Worm (Caenorhabditis elegans): Measurements from ENCODE around the gene Y71H2AR.2.
"Not testable (repeated sequence)": the region's sequence is repeated elsewhere in the genome, so short reads cannot be mapped to it uniquely, and the experiment has no call there.

Y71H2AR.2 gene

ce11 chrIII:2869033-2869432 lies 28.3 kb upstream of the Y71H2AR.2 start (continued):
- no peak for TF ChIP-seq ceh-82 (tag; optimal IDR thresholded peaks at IDR 0.05)

- TF ChIP-seq hlh-11 (tag; optimal IDR thresholded peaks at IDR 0.05) (peak; percentile 34), rbr-2 (tag; optimal IDR thresholded peaks at IDR 0.05) (no peak), mxl-3 (GFP tag; optimal IDR thresholded peaks at IDR 0.05) (peak; percentile 19), lsy-2 (tag; optimal IDR thresholded peaks at IDR 0.05) (peak in 1 of 2 experiments; percentile 70), nhr-28 (tag; optimal IDR thresholded peaks at IDR 0.05) (peak; percentile 54), mdl-1 (tag; optimal IDR thresholded peaks at IDR 0.05) (peak in 1 of 2 experiments; percentile 23)
Observed at ce11 chrIII:2868416-2868815, 27.7 kb upstream of the Y71H2AR.2 start.

- TF ChIP-seq F44E2.7 (GFP tag; IDR thresholded peaks at IDR 0.05) = no peak
- no peak for TF ChIP-seq unc-130 (GFP tag; optimal IDR thresholded peaks at IDR 0.05)
- no peak for TF ChIP-seq ZK546.5 (tag; optimal IDR thresholded peaks at IDR 0.05)
- no peak for TF ChIP-seq ceh-82 (tag; optimal IDR thresholded peaks at IDR 0.05)
- no peak for TF ChIP-seq mxl-3 (GFP tag; optimal IDR thresholded peaks at IDR 0.05)
- no peak for TF ChIP-seq zag-1 (tag; optimal IDR thresholded peaks at IDR 0.05)
- no peak for TF ChIP-seq nhr-28 (tag; optimal IDR thresholded peaks at IDR 0.05)
- no peak for TF ChIP-seq saeg-2 (GFP tag; IDR thresholded peaks at IDR 0.05)
- no peak for TF ChIP-seq lim-7 (GFP tag; IDR thresholded peaks at IDR 0.05)
- TF ChIP-seq egl-27 (tag; optimal IDR thresholded peaks at IDR 0.05) = no peak
- no peak for TF ChIP-seq daf-12 (tag; optimal IDR thresholded peaks at IDR 0.05)
- TF ChIP-seq aly-2 (tag; optimal IDR thresholded peaks at IDR 0.05) = no peak
- TF ChIP-seq Y5F2A.4 (GFP tag; optimal IDR thresholded peaks at IDR 0.05) = no peak
- TF ChIP-seq lin-1 (GFP tag; IDR thresholded peaks at IDR 0.05) = no peak
- TF ChIP-seq nhr-77 (tag; optimal IDR thresholded peaks at IDR 0.05) = no peak
- no peak for TF ChIP-seq lin-38 (GFP tag; IDR thresholded peaks at IDR 0.05)
Observed at ce11 chrIII:2866597-2866996, 25.9 kb upstream of the Y71H2AR.2 start.

ce11 chrIII:2864669-2865068 lies 23.9 kb upstream of the Y71H2AR.2 start:
- TF ChIP-seq fkh-10 (GFP tag; optimal IDR thresholded peaks at IDR 0.05) (no peak), jun-1 (tag; optimal IDR thresholded peaks at IDR 0.05) (no peak), nhr-77 (tag; optimal IDR thresholded peaks at IDR 0.05) (no peak), php-3 (GFP tag; IDR thresholded peaks at IDR 0.05) (no peak), ceh-44 (GFP tag; IDR thresholded peaks at IDR 0.05) (no peak)

ce11 chrIII:2858334-2858733 lies 17.6 kb upstream of the Y71H2AR.2 start:
- TF ChIP-seq unc-130 (GFP tag; optimal IDR thresholded peaks at IDR 0.05) = peak; percentile 41
- no peak for TF ChIP-seq ctbp-1 (GFP tag; IDR thresholded peaks at IDR 0.05)
- TF ChIP-seq attf-4 (tag; optimal IDR thresholded peaks at IDR 0.05) = no peak

ce11 chrIII:2855929-2856328 lies 15.2 kb upstream of the Y71H2AR.2 start, which contains the start of gene F56F11.4:
TSS of gene F56F11.4 (plus strand) at chrIII:2856229.
- TF ChIP-seq nhr-25 (tag; optimal IDR thresholded peaks at IDR 0.05; ENCODE audit: borderline replicate concordance, insufficient read depth) = no peak
- TF ChIP-seq spr-3 (GFP tag; optimal IDR thresholded peaks at IDR 0.05) = no peak
- TF ChIP-seq nhr-77 (tag; optimal IDR thresholded peaks at IDR 0.05) = no peak
- no peak for TF ChIP-seq zfp-2 (tag; optimal IDR thresholded peaks at IDR 0.05)
- no peak for TF ChIP-seq nhr-11 (tag; optimal IDR thresholded peaks at IDR 0.05)

- not testable (repeated sequence) for TF ChIP-seq madf-5 (GFP tag; IDR thresholded peaks at IDR 0.05); ama-1 (optimal IDR thresholded peaks at IDR 0.05); Y5F2A.4 (GFP tag; optimal IDR thresholded peaks at IDR 0.05)
Observed at ce11 chrIII:2846747-2847146, 6.0 kb upstream of the Y71H2AR.2 start, which contains the start of gene H34I24.1. TSS of gene H34I24.1 (plus strand) at chrIII:2847047.

Measured in whole organism, L4 larva.